Worm (Caenorhabditis elegans): ENCODE data around the gene sre-54.

DNA sequence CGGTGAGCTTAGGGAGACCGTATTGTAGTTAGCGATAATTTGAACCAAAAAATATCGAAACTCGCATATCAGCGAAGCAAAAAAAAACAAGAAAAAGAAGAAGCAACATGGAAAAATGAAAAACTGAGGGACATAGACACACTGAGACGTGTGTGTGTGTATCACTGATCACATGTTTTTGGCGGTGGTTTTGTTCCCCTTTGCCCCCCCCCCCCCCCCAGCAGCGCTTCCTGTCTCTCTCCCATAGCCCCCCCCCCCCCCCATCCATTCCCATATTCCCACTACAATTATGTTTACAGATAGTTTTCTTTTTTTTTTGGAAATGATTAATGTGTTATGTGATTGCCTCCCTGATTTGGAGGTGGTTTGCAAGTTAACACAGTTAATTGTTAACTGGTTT lies 36.5 kb downstream of the sre-54 start:
- no peak for TF ChIP-seq lsy-2 (tag; optimal IDR thresholded peaks at IDR 0.05)
- TF ChIP-seq unc-39 (tag; optimal IDR thresholded peaks at IDR 0.05), result no peak
- no peak for TF ChIP-seq blmp-1 (tag; optimal IDR thresholded peaks at IDR 0.05)
- no peak for TF ChIP-seq nhr-76 (tag; optimal IDR thresholded peaks at IDR 0.05)
- no peak for TF ChIP-seq snpc-4 (tag; optimal IDR thresholded peaks at IDR 0.05)
- no peak for TF ChIP-seq ceh-43 (GFP tag; optimal IDR thresholded peaks at IDR 0.05)
- TF ChIP-seq unc-62 (GFP tag; optimal IDR thresholded peaks at IDR 0.05), result no peak
- no peak for TF ChIP-seq lin-13 (tag; optimal IDR thresholded peaks at IDR 0.05)
- TF ChIP-seq lin-32 (GFP tag; optimal IDR thresholded peaks at IDR 0.05), result no peak
